Worm (Caenorhabditis elegans): ENCODE measurements around the gene T26H5.11.

DNA sequence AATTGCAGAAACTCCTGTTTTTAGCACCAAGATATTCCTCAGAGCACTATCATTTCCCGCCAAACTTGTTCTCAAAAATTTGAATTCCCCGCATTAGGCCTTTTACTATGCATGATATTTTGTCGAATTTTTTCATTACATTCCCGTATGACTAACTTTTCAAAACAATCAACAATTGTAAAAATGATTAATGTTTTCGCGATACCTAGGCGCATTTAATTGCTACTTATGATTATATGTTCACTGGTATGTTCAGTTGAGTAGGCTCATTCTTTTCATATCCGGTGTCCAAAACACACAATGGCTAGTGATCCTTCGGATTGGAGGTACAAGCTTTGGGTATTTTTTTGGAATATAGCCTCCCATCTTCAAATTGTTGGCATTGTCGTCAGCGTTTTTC, 43.7 kb upstream of the T26H5.11 start, which contains the start of gene srw-21:
- TF ChIP-seq K02D7.2 (tag; optimal IDR thresholded peaks at IDR 0.05), result no peak
- TF ChIP-seq ama-1 (optimal IDR thresholded peaks at IDR 0.05), result no peak
